Worm (Caenorhabditis elegans): ENCODE measurements around the gene W02D7.11.

- TF ChIP-seq ama-1 (optimal IDR thresholded peaks at IDR 0.05) (no peak), pes-1 (GFP tag; IDR thresholded peaks at IDR 0.05) (no peak), flt-1 (GFP tag; IDR thresholded peaks at IDR 0.05) (no peak), hnd-1 (tag; optimal IDR thresholded peaks at IDR 0.05) (no peak), tbx-11 (GFP tag; IDR thresholded peaks at IDR 0.05) (no peak), tbx-37 (GFP tag; conservative IDR thresholded peaks at IDR 0.05) (no peak), F13C5.2 (tag; optimal IDR thresholded peaks at IDR 0.05) (no peak), hmbx-1 (tag; optimal IDR thresholded peaks at IDR 0.05) (no peak), ets-7 (tag; optimal IDR thresholded peaks at IDR 0.05) (no peak), tra-4 (tag; optimal IDR thresholded peaks at IDR 0.05) (no peak), aly-1 (tag; optimal IDR thresholded peaks at IDR 0.05) (no peak), scrt-1 (GFP tag; IDR thresholded peaks at IDR 0.05) (no peak)
Measured at ce11 chrV:8271995-8272394, 32.3 kb downstream of the W02D7.11 start, which contains the start of gene asp-5.
